Worm (Caenorhabditis elegans) whole organism, midembryonic: Measurements from ENCODE around the gene F21D9.4.

Experiments used
- T22C8.4 ChIP-seq: fragments of 200-800 bp; sonication (Bioruptor generic); IDR thresholded peaks from 2 replicates; pipeline ENCODE4 v1.3.6; 2022; ENCODE audit warnings: missing genetic modification characterization, missing compliant biosample characterization
- cog-1 ChIP-seq: sonication (generic microtip); optimal IDR thresholded peaks from 2 replicates; lab custom pipeline; 2016; ENCODE audit warnings: missing genetic modification characterization, missing compliant biosample characterization
- flt-1 ChIP-seq: fragments of 200-800 bp; sonication (Bioruptor generic); IDR thresholded peaks from 2 replicates; pipeline ENCODE4 v1.3.6; 2022; ENCODE audit warnings: missing genetic modification characterization, missing compliant biosample characterization
- klf-2 ChIP-seq: fragments of 200-800 bp; sonication (Bioruptor generic); conservative IDR thresholded peaks from 2 replicates; pipeline ENCODE4 v1.3.6; 2022; ENCODE audit warnings: missing genetic modification reagents, missing genetic modification characterization, missing compliant biosample characterization
- med-1 ChIP-seq: sonication (generic microtip); optimal IDR thresholded peaks from 2 replicates; lab custom pipeline; 2017; ENCODE audit warnings: missing genetic modification characterization, mild to moderate bottlenecking, missing compliant biosample characterization, antibody characterized with exemption, missing genetic modification reagents; ENCODE audit not compliant: insufficient read depth
- ref-1 ChIP-seq: fragments of 200-800 bp; sonication (Bioruptor generic); conservative IDR thresholded peaks from 2 replicates; pipeline ENCODE4 v1.3.6; 2022; ENCODE audit warnings: missing genetic modification reagents, missing genetic modification characterization, missing compliant biosample characterization
- tab-1 ChIP-seq: fragments of 200-800 bp; sonication (Bioruptor generic); IDR thresholded peaks from 2 replicates; pipeline ENCODE4 v1.3.6; 2022; ENCODE audit warnings: missing genetic modification characterization, missing compliant biosample characterization
- ztf-23 ChIP-seq: fragments of 200-800 bp; sonication (Bioruptor generic); IDR thresholded peaks from 2 replicates; pipeline ENCODE4 v1.3.6; 2022; ENCODE audit warnings: missing genetic modification reagents, missing genetic modification characterization, missing compliant biosample characterization
- ztf-29 ChIP-seq: fragments of 200-800 bp; sonication (Bioruptor generic); IDR thresholded peaks from 2 replicates; pipeline ENCODE4 v1.3.6; 2022; ENCODE audit warnings: missing genetic modification reagents, missing genetic modification characterization, missing compliant biosample characterization

The F21D9.4 gene

DNA sequence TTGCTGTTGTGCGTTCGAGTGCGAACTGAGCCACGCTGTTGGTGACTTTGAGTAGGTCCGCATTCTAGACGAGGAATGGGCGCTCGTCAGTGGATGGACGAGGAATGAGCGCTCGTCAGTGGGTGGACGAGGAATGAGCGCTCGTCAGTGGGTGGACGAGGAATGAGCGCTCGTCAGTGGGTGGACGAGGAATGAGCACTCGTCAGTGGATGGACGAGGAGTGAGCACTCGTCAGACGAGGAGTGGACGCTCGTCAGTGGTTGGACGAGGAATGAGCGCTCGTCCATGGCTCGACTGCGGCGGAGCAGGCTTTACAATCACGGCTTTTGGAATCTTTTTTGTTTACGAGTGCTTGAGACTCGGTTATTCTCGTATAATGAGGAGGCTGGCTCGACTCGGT lies 24.9 kb downstream of the F21D9.4 start:
- TF ChIP-seq klf-2 (GFP tag; lab: Robert Waterston, UW) (no peak), med-1 (GFP tag; lab: Kevin White, UChicago) (no peak), T22C8.4 (no peak), ztf-29 (GFP tag; lab: Robert Waterston, UW) (no peak), tab-1 (GFP tag; lab: Robert Waterston, UW) (no peak), cog-1 (tag; lab: Kevin White, UChicago) (no peak), flt-1 (GFP tag; lab: Robert Waterston, UW) (no peak), ztf-23 (GFP tag; lab: Robert Waterston, UW) (no peak), ref-1 (GFP tag; lab: Robert Waterston, UW) (no peak)

- TF ChIP-seq klf-2 (GFP tag; lab: Robert Waterston, UW) (no peak), tab-1 (GFP tag; lab: Robert Waterston, UW) (no peak), T22C8.4 (no peak), med-1 (GFP tag; lab: Kevin White, UChicago) (no peak), ztf-29 (GFP tag; lab: Robert Waterston, UW) (no peak), cog-1 (tag; lab: Kevin White, UChicago) (no peak), ztf-23 (GFP tag; lab: Robert Waterston, UW) (no peak), flt-1 (GFP tag; lab: Robert Waterston, UW) (no peak), ref-1 (GFP tag; lab: Robert Waterston, UW) (no peak)
These were observed 26.3 kb downstream of the F21D9.4 start, which contains the start of gene F21D9.8 for ce11 chrV:19279888-19280287. Gene F21D9.8 (minus strand): TSS chrV:19279988.

DNA sequence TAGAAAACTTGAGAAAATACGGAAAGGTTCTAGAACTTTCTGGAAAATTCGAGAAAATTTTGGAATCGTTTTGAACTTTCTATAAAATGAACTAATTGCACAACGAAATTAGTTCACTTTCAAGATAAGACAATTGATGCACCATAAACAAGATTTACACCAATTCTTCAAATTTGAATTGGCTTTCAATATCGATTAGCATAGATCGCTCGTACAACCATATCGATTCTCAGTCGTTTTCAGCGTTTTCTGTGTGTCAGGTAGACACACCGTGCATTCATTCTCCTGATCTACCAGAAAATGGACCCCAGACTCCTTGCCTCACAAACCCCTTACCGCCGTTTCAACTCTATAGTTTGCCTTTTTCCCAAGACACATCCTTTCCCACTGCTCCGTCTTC lies 28.7 kb downstream of the F21D9.4 start, which contains the start of gene fbxb-117:
Gene fbxb-117 (plus strand): TSS at position 301 of the 400 bp plus-strand sequence.
- TF ChIP-seq ztf-29 (GFP tag; lab: Robert Waterston, UW): no peak
- no peak for TF ChIP-seq ztf-23 (GFP tag; lab: Robert Waterston, UW)
- no peak for TF ChIP-seq ref-1 (GFP tag; lab: Robert Waterston, UW)
- TF ChIP-seq T22C8.4: no peak
- no peak for TF ChIP-seq tab-1 (GFP tag; lab: Robert Waterston, UW)
- TF ChIP-seq klf-2 (GFP tag; lab: Robert Waterston, UW): no peak
- no peak for TF ChIP-seq med-1 (GFP tag; lab: Kevin White, UChicago)
- no peak for TF ChIP-seq flt-1 (GFP tag; lab: Robert Waterston, UW)
- TF ChIP-seq cog-1 (tag; lab: Kevin White, UChicago): no peak

DNA sequence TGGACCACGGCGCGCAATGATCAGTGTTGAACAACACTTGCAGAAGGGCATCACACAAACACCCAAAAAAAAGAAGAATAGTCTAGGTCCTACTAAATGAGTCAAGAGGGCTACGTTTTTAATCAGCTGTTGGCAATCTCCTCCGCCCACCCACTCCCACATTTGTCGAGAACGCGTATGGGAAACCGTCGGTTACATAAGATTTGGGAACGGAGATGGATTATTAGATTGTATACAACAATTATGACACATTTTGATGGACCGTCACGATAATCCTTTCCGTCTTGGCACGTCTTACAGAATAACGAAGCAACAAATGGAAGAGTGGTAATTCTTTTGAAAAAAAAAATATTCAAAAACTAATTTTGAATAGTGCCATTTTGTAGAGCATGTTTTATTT lies 32.3 kb downstream of the F21D9.4 start:
- TF ChIP-seq ztf-29 (GFP tag; lab: Robert Waterston, UW): no peak
- TF ChIP-seq ztf-23 (GFP tag; lab: Robert Waterston, UW): no peak
- TF ChIP-seq T22C8.4: no peak
- no peak for TF ChIP-seq cog-1 (tag; lab: Kevin White, UChicago)
- no peak for TF ChIP-seq tab-1 (GFP tag; lab: Robert Waterston, UW)
- TF ChIP-seq med-1 (GFP tag; lab: Kevin White, UChicago): no peak
- no peak for TF ChIP-seq klf-2 (GFP tag; lab: Robert Waterston, UW)
- TF ChIP-seq ref-1 (GFP tag; lab: Robert Waterston, UW): no peak
- TF ChIP-seq flt-1 (GFP tag; lab: Robert Waterston, UW): no peak

- TF ChIP-seq ref-1 (GFP tag; lab: Robert Waterston, UW) (no peak), klf-2 (GFP tag; lab: Robert Waterston, UW) (no peak), med-1 (GFP tag; lab: Kevin White, UChicago) (no peak), tab-1 (GFP tag; lab: Robert Waterston, UW) (no peak), ztf-23 (GFP tag; lab: Robert Waterston, UW) (no peak)
These were observed 34.6 kb downstream of the F21D9.4 start, which contains the start of the genes F55C9.3 and fbxb-57 for ce11 chrV:19288073-19288805. Gene F55C9.3 (minus strand): TSS chrV:19288173. Gene fbxb-57 (plus strand): TSS chrV:19288755.

DNA sequence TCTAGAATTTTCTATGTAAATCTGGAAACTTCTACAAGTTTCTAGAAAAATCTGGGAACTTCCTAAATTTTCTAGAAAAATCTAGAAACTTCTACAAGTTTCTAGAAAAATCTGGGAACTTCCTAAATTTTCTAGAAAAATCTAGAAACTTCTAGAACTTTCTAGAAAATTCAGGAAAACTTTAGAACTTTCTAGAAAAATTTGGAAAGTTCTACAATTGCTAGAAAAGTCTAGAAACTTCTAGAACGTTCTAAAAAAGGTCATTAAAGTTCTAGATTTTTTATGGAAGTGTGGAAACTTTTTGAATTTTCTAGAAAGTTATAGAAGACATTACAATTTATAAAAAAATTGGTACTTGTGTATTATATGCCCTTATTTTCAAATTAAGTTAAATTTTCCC lies 39.4 kb downstream of the F21D9.4 start, which contains the start of gene F55C9.5:
Gene F55C9.5 (minus strand): TSS at position 101 of the 400 bp plus-strand sequence.
- TF ChIP-seq klf-2 (GFP tag; lab: Robert Waterston, UW): no peak
- no peak for TF ChIP-seq T22C8.4
- TF ChIP-seq med-1 (GFP tag; lab: Kevin White, UChicago): no peak
- TF ChIP-seq flt-1 (GFP tag; lab: Robert Waterston, UW): no peak
- no peak for TF ChIP-seq ztf-29 (GFP tag; lab: Robert Waterston, UW)
- TF ChIP-seq ztf-23 (GFP tag; lab: Robert Waterston, UW): no peak
- no peak for TF ChIP-seq cog-1 (tag; lab: Kevin White, UChicago)

- no peak for TF ChIP-seq ztf-29 (GFP tag; lab: Robert Waterston, UW)
- no peak for TF ChIP-seq T22C8.4
- no peak for TF ChIP-seq ztf-23 (GFP tag; lab: Robert Waterston, UW)
- no peak for TF ChIP-seq ref-1 (GFP tag; lab: Robert Waterston, UW)
- TF ChIP-seq med-1 (GFP tag; lab: Kevin White, UChicago): no peak
- TF ChIP-seq cog-1 (tag; lab: Kevin White, UChicago): no peak
- TF ChIP-seq flt-1 (GFP tag; lab: Robert Waterston, UW): no peak
- TF ChIP-seq tab-1 (GFP tag; lab: Robert Waterston, UW): no peak
- TF ChIP-seq klf-2 (GFP tag; lab: Robert Waterston, UW): no peak
These were observed 43.1 kb downstream of the F21D9.4 start, which contains the start of gene F55C9.6 for ce11 chrV:19296723-19297122. Gene F55C9.6 (minus strand): TSS chrV:19296823.

- TF ChIP-seq tab-1 (GFP tag; lab: Robert Waterston, UW) (no peak), T22C8.4 (peak; percentile 53; the same call in 1 of the 2 replicates), cog-1 (tag; lab: Kevin White, UChicago) (no peak)
These were observed 43.9 kb downstream of the F21D9.4 start, which contains the start of gene fbxb-60 for ce11 chrV:19297510-19297909. Gene fbxb-60 (plus strand): TSS chrV:19297810.

DNA sequence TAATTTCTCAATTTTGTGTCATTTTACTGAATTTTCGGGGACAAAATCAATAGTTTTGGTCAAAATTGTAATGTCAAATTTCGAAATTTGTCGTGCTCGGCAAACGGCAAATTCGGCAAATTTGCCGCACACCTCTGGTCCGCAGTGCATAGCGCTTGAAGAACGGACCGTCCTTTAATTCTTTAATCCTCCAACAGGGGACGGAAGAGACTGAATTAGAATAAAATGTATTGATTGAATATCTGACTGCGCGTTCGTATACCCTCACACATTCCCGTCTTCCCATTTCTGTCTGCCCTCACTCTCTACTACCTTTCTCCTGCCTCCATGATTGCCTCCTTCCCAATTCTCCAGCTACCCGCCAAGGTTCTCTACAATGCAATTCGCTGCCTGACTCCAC lies 45.6 kb downstream of the F21D9.4 start, which contains the start of gene F55C9.14:
Gene F55C9.14 (plus strand): TSS at position 301 of the 400 bp plus-strand sequence.
- TF ChIP-seq T22C8.4: no peak
